Worm (Caenorhabditis elegans) whole organism, mixed stage, embryonic: ENCODE data around the gene Y38H6C.20.

Experiments
- bed-3 ChIP-seq: fragments of 200-800 bp; sonication (Bioruptor generic); optimal IDR thresholded peaks from 3 replicates; lab custom pipeline; 2018; ENCODE audit warnings: mild to moderate bottlenecking, missing genetic modification characterization, moderate library complexity, missing compliant biosample characterization
- blmp-1 ChIP-seq: fragments of 150-350 bp; optimal IDR thresholded peaks from 2 replicates; lab custom pipeline; 2014; ENCODE audit warnings: missing biosample characterization, missing genetic modification characterization
- ceh-43 ChIP-seq: fragments of 200-800 bp; sonication (Bioruptor generic); optimal IDR thresholded peaks from 2 replicates; lab custom pipeline; 2018; ENCODE audit warnings: mild to moderate bottlenecking, missing genetic modification characterization, moderate library complexity, missing compliant biosample characterization
- ceh-83 ChIP-seq: fragments of 200-800 bp; sonication (Bioruptor generic); optimal IDR thresholded peaks from 2 replicates; lab custom pipeline; 2018; ENCODE audit warnings: mild to moderate bottlenecking, missing genetic modification characterization, missing compliant biosample characterization
- ces-1 ChIP-seq: fragments of 150-350 bp; optimal IDR thresholded peaks from 2 replicates; lab custom pipeline; 2014; ENCODE audit warnings: missing biosample characterization, missing genetic modification reagents, missing genetic modification characterization
- drap-1 ChIP-seq: fragments of 200-800 bp; sonication (Bioruptor generic); optimal IDR thresholded peaks from 3 replicates; lab custom pipeline; 2018; ENCODE audit warnings: mild to moderate bottlenecking, missing genetic modification characterization, missing compliant biosample characterization
- elt-3 ChIP-seq: fragments of 150-350 bp; optimal IDR thresholded peaks from 2 replicates; lab custom pipeline; 2014; ENCODE audit warnings: missing biosample characterization, missing genetic modification characterization
- flh-1 ChIP-seq: fragments of 200-800 bp; sonication (Bioruptor generic); optimal IDR thresholded peaks from 2 replicates; lab custom pipeline; 2018; ENCODE audit warnings: mild to moderate bottlenecking, missing genetic modification characterization, moderate library complexity, missing compliant biosample characterization
- hlh-1 ChIP-seq: fragments of 150-350 bp; optimal IDR thresholded peaks from 2 replicates; lab custom pipeline; 2014; ENCODE audit warnings: missing biosample characterization, missing genetic modification reagents, missing genetic modification characterization
- lin-32 ChIP-seq: fragments of 200-800 bp; sonication (Bioruptor generic); optimal IDR thresholded peaks from 2 replicates; lab custom pipeline; 2018; ENCODE audit warnings: mild to moderate bottlenecking, missing genetic modification characterization, missing compliant biosample characterization
- lsy-2 ChIP-seq: fragments of 150-350 bp; optimal IDR thresholded peaks from 2 replicates; lab custom pipeline; 2014; ENCODE audit warnings: missing biosample characterization, missing genetic modification characterization
- mab-5 ChIP-seq: fragments of 150-350 bp; optimal IDR thresholded peaks from 2 replicates; lab custom pipeline; 2014; ENCODE audit warnings: missing biosample characterization, missing genetic modification characterization
- mls-2 ChIP-seq: sonication (generic microtip); optimal IDR thresholded peaks from 2 replicates; lab custom pipeline; 2016; ENCODE audit warnings: mild to moderate bottlenecking, missing genetic modification characterization, moderate library complexity, missing compliant biosample characterization
- nhr-12 ChIP-seq: fragments of 150-350 bp; optimal IDR thresholded peaks from 2 replicates; lab custom pipeline; 2014; ENCODE audit warnings: missing biosample characterization, missing genetic modification characterization
- nhr-28 ChIP-seq: fragments of 150-350 bp; optimal IDR thresholded peaks from 2 replicates; lab custom pipeline; 2014; ENCODE audit warnings: missing biosample characterization, missing genetic modification characterization
- pha-4 ChIP-seq: fragments of 150-350 bp; optimal IDR thresholded peaks from 2 replicates; lab custom pipeline; 2018; ENCODE audit warnings: missing biosample characterization, missing genetic modification reagents, missing genetic modification characterization
- sem-2 ChIP-seq: fragments of 200-800 bp; sonication (Bioruptor generic); optimal IDR thresholded peaks from 2 replicates; lab custom pipeline; 2018; ENCODE audit warnings: mild to moderate bottlenecking, missing genetic modification characterization, missing compliant biosample characterization
- snpc-4 ChIP-seq: fragments of 150-350 bp; optimal IDR thresholded peaks from 2 replicates; lab custom pipeline; 2014; ENCODE audit warnings: missing biosample characterization, missing genetic modification characterization
- sptf-1 ChIP-seq: sonication (generic microtip); optimal IDR thresholded peaks from 2 replicates; lab custom pipeline; 2017; ENCODE audit warnings: mild to moderate bottlenecking, missing genetic modification characterization, moderate library complexity, missing compliant biosample characterization
- tbx-8 ChIP-seq: fragments of 200-800 bp; sonication (Bioruptor generic); optimal IDR thresholded peaks from 2 replicates; lab custom pipeline; 2018; ENCODE audit warnings: mild to moderate bottlenecking, missing genetic modification characterization, moderate library complexity, missing compliant biosample characterization
- unc-120 ChIP-seq: sonication (generic microtip); optimal IDR thresholded peaks from 2 replicates; lab custom pipeline; 2017; ENCODE audit warnings: missing genetic modification characterization, missing compliant biosample characterization; ENCODE audit not compliant: poor library complexity, severe bottlenecking
- unc-39 ChIP-seq: fragments of 150-350 bp; optimal IDR thresholded peaks from 2 replicates; lab custom pipeline; 2014; ENCODE audit warnings: missing biosample characterization, missing genetic modification characterization
- unc-62 ChIP-seq: fragments of 150-350 bp; optimal IDR thresholded peaks from 2 replicates; lab custom pipeline; 2014; ENCODE audit warnings: missing biosample characterization, missing genetic modification reagents, missing genetic modification characterization
- zip-8 ChIP-seq: fragments of 150-350 bp; optimal IDR thresholded peaks from 2 replicates; lab custom pipeline; 2014; ENCODE audit warnings: missing biosample characterization, missing genetic modification characterization
- ztf-11 ChIP-seq: fragments of 150-350 bp; optimal IDR thresholded peaks from 2 replicates; lab custom pipeline; 2014; ENCODE audit warnings: missing biosample characterization, missing genetic modification characterization

Y38H6C.20 gene

ce11 chrV:20499642-20500041 is 51.4 kb downstream of the Y38H6C.20 start:
- no peak for TF ChIP-seq bed-3 (GFP tag; lab: Kevin White, UChicago)
- TF ChIP-seq ztf-11 = no peak
- no peak for TF ChIP-seq drap-1 (GFP tag; lab: Kevin White, UChicago)
- TF ChIP-seq hlh-1 (tag; lab: Kevin White, UChicago) = no peak
- TF ChIP-seq elt-3 (tag; lab: Kevin White, UChicago) = no peak
- TF ChIP-seq tbx-8 = no peak
- no peak for TF ChIP-seq lsy-2 (tag; lab: Kevin White, UChicago)
- TF ChIP-seq ces-1 (GFP tag; lab: Kevin White, UChicago) = no peak
- TF ChIP-seq unc-62 (GFP tag; lab: Kevin White, UChicago) = no peak
- TF ChIP-seq ceh-43 (GFP tag; lab: Kevin White, UChicago) = no peak
- TF ChIP-seq flh-1 = no peak
- TF ChIP-seq nhr-28 (tag; lab: Kevin White, UChicago) = no peak
- TF ChIP-seq lin-32 (GFP tag; lab: Kevin White, UChicago) = no peak
- TF ChIP-seq nhr-12 = no peak
- no peak for TF ChIP-seq ceh-83 (GFP tag; lab: Kevin White, UChicago)
- no peak for TF ChIP-seq blmp-1 (tag; lab: Kevin White, UChicago)
- TF ChIP-seq unc-120 (tag; lab: Kevin White, UChicago) = no peak
- TF ChIP-seq, all 35 proteins: peak for 0

DNA sequence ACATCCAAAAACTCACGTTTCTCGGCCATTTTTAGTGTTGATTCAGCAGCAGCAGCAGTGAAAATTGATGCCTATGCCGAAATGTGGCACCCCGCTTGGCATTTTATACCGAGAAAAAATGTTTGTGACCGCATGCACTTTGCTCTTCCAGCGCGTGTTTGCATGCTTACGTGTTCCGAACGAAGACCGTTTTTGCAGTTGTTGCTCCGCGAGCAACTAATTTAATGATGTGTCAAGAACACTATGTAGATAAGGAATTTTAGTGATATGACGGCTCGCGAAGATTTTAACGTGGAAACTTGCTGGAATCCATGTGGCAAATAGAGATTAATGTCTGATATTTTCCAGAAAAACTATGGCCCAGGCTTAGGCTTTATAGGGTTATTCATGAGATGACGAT is 52.0 kb downstream of the Y38H6C.20 start, which contains the start of gene dct-16:
Gene dct-16 (minus strand): TSS at position 78 of the 400 bp plus-strand sequence.
- TF ChIP-seq unc-62 (GFP tag; lab: Kevin White, UChicago) = no peak
- TF ChIP-seq mls-2 (tag; lab: Kevin White, UChicago) = no peak
- no peak for TF ChIP-seq ces-1 (GFP tag; lab: Kevin White, UChicago)
- no peak for TF ChIP-seq unc-39 (tag; lab: Kevin White, UChicago)
- TF ChIP-seq snpc-4 (tag; lab: Kevin White, UChicago) = no peak
- no peak for TF ChIP-seq nhr-12
- TF ChIP-seq ceh-43 (GFP tag; lab: Kevin White, UChicago) = no peak
- TF ChIP-seq unc-120 (tag; lab: Kevin White, UChicago) = no peak
- TF ChIP-seq tbx-8 = no peak
- TF ChIP-seq sem-2 = no peak

DNA sequence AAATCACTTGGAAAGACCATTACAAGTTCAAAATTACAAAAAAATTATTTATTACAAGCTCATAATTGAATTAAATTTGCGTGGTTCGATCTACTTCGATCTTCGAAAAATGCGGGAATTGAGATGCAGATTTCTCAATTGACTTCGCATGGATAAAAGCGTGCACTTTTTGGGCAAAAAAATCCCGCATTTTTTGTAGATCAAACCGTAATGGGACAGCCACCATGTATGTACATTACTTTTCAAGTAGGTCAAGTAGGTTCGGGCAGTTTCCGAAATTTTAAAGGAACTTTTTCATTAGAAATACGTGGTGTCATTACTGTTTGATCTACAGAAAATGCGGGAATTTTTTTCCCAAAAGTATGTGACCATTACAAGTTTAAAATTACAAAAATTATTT is 53.5 kb downstream of the Y38H6C.20 start:
- no peak for TF ChIP-seq pha-4
- TF ChIP-seq zip-8 (tag; lab: Kevin White, UChicago) = no peak
- no peak for TF ChIP-seq sptf-1
- no peak for TF ChIP-seq sem-2
- TF ChIP-seq nhr-12 = no peak
- no peak for TF ChIP-seq mab-5 (tag; lab: Kevin White, UChicago)
